Fruit fly (Drosophila melanogaster): ENCODE results near the gene CG14325.

CG14325 gene

DNA sequence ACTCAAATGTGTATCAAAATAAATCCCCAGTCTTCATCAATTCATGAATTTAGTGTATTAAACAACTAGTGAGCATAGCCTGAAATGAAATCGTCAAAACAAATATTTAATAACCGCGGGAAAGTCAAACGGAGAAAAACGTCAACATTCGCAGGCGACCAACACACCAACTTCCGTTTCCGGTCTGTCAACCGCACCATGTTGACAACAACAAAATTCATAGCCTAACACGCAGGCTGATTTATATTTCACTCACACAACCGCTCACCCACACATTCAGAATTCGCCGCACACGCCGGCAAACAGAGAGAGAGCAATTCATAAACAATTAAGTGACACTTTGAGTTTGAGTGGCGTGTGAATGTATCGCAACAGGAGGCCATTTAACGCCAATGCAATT lies 28.1 kb downstream of the CG14325 start (continued):
- TF ChIP-seq sim (GFP tag; IDR thresholded peaks at IDR 0.05): peak; percentile 77
- no peak for TF ChIP-seq CG8281 (tag; optimal IDR thresholded peaks at IDR 0.05)
- no peak for TF ChIP-seq CG17361 (GFP tag; IDR thresholded peaks at IDR 0.05)
- TF ChIP-seq Poxn (GFP tag; IDR thresholded peaks at IDR 0.05): no peak
- TF ChIP-seq CG12299 (tag; optimal IDR thresholded peaks at IDR 0.05): no peak
- TF ChIP-seq wor (GFP tag; IDR thresholded peaks at IDR 0.05): no peak
- TF ChIP-seq CG13775 (GFP tag; optimal IDR thresholded peaks at IDR 0.05): peak; percentile 39
- TF ChIP-seq Bteb2 (GFP tag; optimal IDR thresholded peaks at IDR 0.05): no peak
- no peak for TF ChIP-seq CG18011 (GFP tag; optimal IDR thresholded peaks at IDR 0.05)
- TF ChIP-seq ac (GFP tag; optimal IDR thresholded peaks at IDR 0.05): peak; percentile 60
- no peak for TF ChIP-seq CG14441 (GFP tag; IDR thresholded peaks at IDR 0.05)
- TF ChIP-seq NfI (GFP tag; optimal IDR thresholded peaks at IDR 0.05): peak; percentile 56
- no peak for TF ChIP-seq Adf1 (GFP tag; IDR thresholded peaks at IDR 0.05)
- no peak for TF ChIP-seq CG11696 (GFP tag; IDR thresholded peaks at IDR 0.05)
- no peak for TF ChIP-seq CG4424 (GFP tag; optimal IDR thresholded peaks at IDR 0.05)
- no peak for TF ChIP-seq corto (GFP tag; optimal IDR thresholded peaks at IDR 0.05)
- TF ChIP-seq ro (GFP tag; IDR thresholded peaks at IDR 0.05): no peak
- no peak for TF ChIP-seq CG30431 (GFP tag; optimal IDR thresholded peaks at IDR 0.05)
- peak; percentile 31 for TF ChIP-seq fd64A (GFP tag; optimal IDR thresholded peaks at IDR 0.05)
- TF ChIP-seq Sry-β (GFP tag; optimal IDR thresholded peaks at IDR 0.05): no peak
- TF ChIP-seq dan (GFP tag; IDR thresholded peaks at IDR 0.05): no peak
- TF ChIP-seq CG10321 (GFP tag; IDR thresholded peaks at IDR 0.05): no peak
- peak; percentile 59 for TF ChIP-seq CG33557 (GFP tag; optimal IDR thresholded peaks at IDR 0.05)
- TF ChIP-seq CG3995 (GFP tag; optimal IDR thresholded peaks at IDR 0.05): no peak
- TF ChIP-seq CG31224 (GFP tag; IDR thresholded peaks at IDR 0.05): no peak
- TF ChIP-seq Ada2b (GFP tag; IDR thresholded peaks at IDR 0.05): no peak
- TF ChIP-seq esg (GFP tag; conservative IDR thresholded peaks at IDR 0.05): no peak
- no peak for TF ChIP-seq CG6683 (GFP tag; optimal IDR thresholded peaks at IDR 0.05)
- no peak for TF ChIP-seq CG10147 (GFP tag; optimal IDR thresholded peaks at IDR 0.05)
- no peak for TF ChIP-seq CG16815 (GFP tag; optimal IDR thresholded peaks at IDR 0.05)
- peak; percentile 30 for TF ChIP-seq lab (GFP tag; optimal IDR thresholded peaks at IDR 0.05)
- no peak for TF ChIP-seq CG2120 (GFP tag; optimal IDR thresholded peaks at IDR 0.05)
- no peak for TF ChIP-seq CG8944 (GFP tag; optimal IDR thresholded peaks at IDR 0.05)
- TF ChIP-seq CG10979 (tag; optimal IDR thresholded peaks at IDR 0.05): peak; percentile 41
- TF ChIP-seq shn (GFP tag; optimal IDR thresholded peaks at IDR 0.05): no peak
- TF ChIP-seq unpg (GFP tag; optimal IDR thresholded peaks at IDR 0.05): peak; percentile 57
- no peak for TF ChIP-seq chn (GFP tag; optimal IDR thresholded peaks at IDR 0.05)
- TF ChIP-seq tgo (GFP tag; IDR thresholded peaks at IDR 0.05): no peak
- peak; percentile 17 for TF ChIP-seq Mes4 (GFP tag; optimal IDR thresholded peaks at IDR 0.05)
- TF ChIP-seq ftz-f1 (GFP tag; optimal IDR thresholded peaks at IDR 0.05): no peak
- TF ChIP-seq CG10209 (GFP tag; optimal IDR thresholded peaks at IDR 0.05): no peak
- no peak for TF ChIP-seq Side (GFP tag; optimal IDR thresholded peaks at IDR 0.05)
- no peak for TF ChIP-seq CG13287 (GFP tag; IDR thresholded peaks at IDR 0.05; ENCODE audit: partially characterized antibody)
- no peak for TF ChIP-seq gsb (GFP tag; IDR thresholded peaks at IDR 0.05)
- peak; percentile 48 for TF ChIP-seq CG8388 (GFP tag; optimal IDR thresholded peaks at IDR 0.05)
- no peak for TF ChIP-seq sd (tag; optimal IDR thresholded peaks at IDR 0.05)
- TF ChIP-seq CG1832 (GFP tag; optimal IDR thresholded peaks at IDR 0.05): no peak
- TF ChIP-seq CG1603 (tag; optimal IDR thresholded peaks at IDR 0.05): peak; percentile 56
- TF ChIP-seq CG4360 (GFP tag; IDR thresholded peaks at IDR 0.05): no peak
- no peak for TF ChIP-seq al (GFP tag; IDR thresholded peaks at IDR 0.05)
- no peak for TF ChIP-seq Dbx (GFP tag; IDR thresholded peaks at IDR 0.05)
- peak; percentile 25 for TF ChIP-seq dmrt99B (tag; optimal IDR thresholded peaks at IDR 0.05)
